Fruit fly (Drosophila melanogaster) whole organism, prepupa: ENCODE measurements around the gene ddbt.

Experiments
- CG10669 ChIP-seq: fragments of 200-800 bp; sonication (Bioruptor generic); optimal IDR thresholded peaks from 3 replicates; lab custom pipeline; 2018; ENCODE audit warnings: missing biosample characterization, mild to moderate bottlenecking, missing genetic modification characterization, moderate library complexity
- CG1621 ChIP-seq: fragments of 200-800 bp; sonication (Bioruptor generic); optimal IDR thresholded peaks from 3 replicates; lab custom pipeline; 2018; ENCODE audit warnings: missing biosample characterization, mild to moderate bottlenecking, missing genetic modification characterization
- CG3032 ChIP-seq: fragments of 200-800 bp; optimal IDR thresholded peaks from 2 replicates; lab custom pipeline; 2019; ENCODE audit warnings: missing biosample characterization, mild to moderate bottlenecking, missing genetic modification characterization, moderate library complexity
- CG3919 ChIP-seq: fragments of 200-800 bp; sonication (Bioruptor generic); optimal IDR thresholded peaks from 3 replicates; lab custom pipeline; 2016; ENCODE audit warnings: missing biosample characterization, missing genetic modification characterization
- CG6792 ChIP-seq: fragments of 200-800 bp; sonication (Bioruptor generic); optimal IDR thresholded peaks from 3 replicates; lab custom pipeline; 2016; ENCODE audit warnings: missing biosample characterization, missing genetic modification characterization
- CG6854 ChIP-seq: fragments of 200-800 bp; sonication (Bioruptor generic); optimal IDR thresholded peaks from 2 replicates; lab custom pipeline; 2017; ENCODE audit warnings: missing biosample characterization, mild to moderate bottlenecking, missing genetic modification characterization
- Eip78C ChIP-seq: fragments of 200-800 bp; sonication (Bioruptor generic); peaks from one replicate; lab custom pipeline; 2016; ENCODE audit warnings: missing biosample characterization, missing genetic modification characterization
- Ets21C ChIP-seq: fragments of 200-800 bp; sonication (Bioruptor generic); optimal IDR thresholded peaks from 3 replicates; lab custom pipeline; 2016; ENCODE audit warnings: missing biosample characterization, missing genetic modification characterization
- Sox102F ChIP-seq: fragments of 200-800 bp; sonication (Bioruptor generic); optimal IDR thresholded peaks from 2 replicates; lab custom pipeline; 2016; ENCODE audit warnings: missing biosample characterization, mild to moderate bottlenecking, missing genetic modification characterization

DNA sequence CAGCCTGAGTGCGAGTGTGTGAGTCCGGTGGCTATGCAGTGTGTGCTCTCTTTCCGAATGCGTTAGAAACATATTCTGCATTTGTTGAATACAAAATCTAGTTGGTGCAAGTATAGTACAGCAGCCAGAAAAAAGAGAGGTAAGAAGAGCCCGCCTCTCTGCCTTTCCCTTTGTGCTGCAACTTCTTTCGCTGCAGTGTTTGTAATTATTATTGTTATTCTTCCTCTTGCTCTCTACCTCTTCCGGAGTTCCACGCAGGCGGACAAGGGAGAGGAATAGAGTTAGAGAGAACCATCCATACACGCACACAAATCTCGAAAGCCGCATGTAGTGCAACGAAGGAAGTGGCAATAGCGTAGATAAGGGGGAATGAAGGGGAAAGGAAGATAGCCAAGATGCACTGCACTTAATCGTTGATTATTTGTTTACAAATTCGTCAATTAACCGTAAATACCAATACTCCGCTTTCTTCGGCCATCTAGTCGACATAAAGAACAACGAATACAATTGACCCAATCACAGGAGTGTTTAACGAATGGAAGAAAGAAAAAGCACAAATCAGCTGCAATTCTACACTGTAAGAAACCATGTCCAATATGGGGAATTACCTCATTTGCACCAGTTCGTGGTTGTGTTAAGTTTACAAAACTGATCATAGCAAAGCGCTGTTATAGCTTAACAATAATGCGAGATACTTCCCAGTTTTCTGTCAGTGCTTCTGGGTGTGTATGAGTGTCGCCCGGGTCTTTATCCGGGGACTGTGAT, 30.9 kb downstream of the ddbt start:
- TF ChIP-seq CG10669 (GFP tag; lab: Kevin White, UChicago) (peak; percentile 85), Ets21C (GFP tag; lab: Kevin White, UChicago) (peak; percentile 72), Eip78C (peak; percentile 96), CG3919 (GFP tag; lab: Kevin White, UChicago) (peak; percentile 92), CG6792 (GFP tag; lab: Kevin White, UChicago) (peak; percentile 86), CG1621 (tag; lab: Kevin White, UChicago) (peak; percentile 79), Sox102F (GFP tag; lab: Kevin White, UChicago) (peak; percentile 82), CG6854 (GFP tag; lab: Kevin White, UChicago) (no peak), CG3032 (tag; lab: Kevin White, UChicago) (peak; percentile 58)
